Fruit fly (Drosophila melanogaster) whole organism, embryonic: ENCODE measurements around the gene CG4577.

Experiments used
- ATbp ChIP-seq: fragments of 200-800 bp; sonication (Bioruptor generic); optimal IDR thresholded peaks from 2 replicates; lab custom pipeline; 2017; ENCODE audit warnings: missing biosample characterization, mild to moderate bottlenecking, missing genetic modification characterization, missing genetic modification reagents
- Abd-B ChIP-seq: fragments of 200-800 bp; sonication (Bioruptor generic); optimal IDR thresholded peaks from 2 replicates; lab custom pipeline; 2018; ENCODE audit warnings: missing biosample characterization, mild to moderate bottlenecking, missing genetic modification characterization, moderate library complexity
- Ada2b ChIP-seq: fragments of 200-800 bp; sonication (Bioruptor generic); IDR thresholded peaks from 2 replicates; pipeline ENCODE4 v1.3.6; 2022; ENCODE audit warnings: missing biosample characterization, missing genetic modification characterization
- Bteb2 ChIP-seq: fragments of 200-800 bp; sonication (Bioruptor generic); optimal IDR thresholded peaks from 2 replicates; lab custom pipeline; 2016; ENCODE audit warnings: missing biosample characterization, missing genetic modification characterization
- CG10431 ChIP-seq: fragments of 200-800 bp; sonication (Bioruptor generic); optimal IDR thresholded peaks from 3 replicates; lab custom pipeline; 2018; ENCODE audit warnings: missing biosample characterization, mild to moderate bottlenecking, missing genetic modification characterization
- CG1233 ChIP-seq: fragments of 200-800 bp; sonication (Bioruptor generic); optimal IDR thresholded peaks from 4 replicates; lab custom pipeline; 2018; ENCODE audit warnings: missing biosample characterization, mild to moderate bottlenecking, missing genetic modification characterization
- CG13624 ChIP-seq: fragments of 200-800 bp; sonication (Bioruptor generic); optimal IDR thresholded peaks from 2 replicates; lab custom pipeline; 2016; ENCODE audit warnings: missing biosample characterization, missing genetic modification characterization
- CG14441 ChIP-seq: fragments of 200-800 bp; sonication (Bioruptor generic); IDR thresholded peaks from 2 replicates; pipeline ENCODE4 v1.3.6; 2022; ENCODE audit warnings: missing biosample characterization, missing genetic modification characterization
- CG16813 ChIP-seq: fragments of 200-800 bp; sonication (Bioruptor generic); IDR thresholded peaks from 3 replicates; pipeline ENCODE4 v1.3.6; 2022; ENCODE audit warnings: missing biosample characterization, missing genetic modification characterization; ENCODE audit not compliant: partially characterized antibody
- CG17912 ChIP-seq: fragments of 200-800 bp; sonication (Bioruptor generic); optimal IDR thresholded peaks from 2 replicates; lab custom pipeline; 2018; ENCODE audit warnings: missing biosample characterization, mild to moderate bottlenecking, missing genetic modification characterization
- CG30431 ChIP-seq: fragments of 200-800 bp; sonication (Bioruptor generic); optimal IDR thresholded peaks from 2 replicates; lab custom pipeline; 2017; ENCODE audit warnings: missing biosample characterization, missing genetic modification characterization
- CG31388 ChIP-seq: fragments of 200-800 bp; sonication (Bioruptor generic); optimal IDR thresholded peaks from 2 replicates; lab custom pipeline; 2016; ENCODE audit warnings: missing biosample characterization, missing genetic modification characterization
- CG32772 ChIP-seq: fragments of 200-800 bp; sonication (Bioruptor generic); IDR thresholded peaks from 2 replicates; pipeline ENCODE4 v1.3.6; 2022; ENCODE audit warnings: missing biosample characterization, missing genetic modification characterization
- CG3281 ChIP-seq: fragments of 200-800 bp; sonication (Bioruptor generic); optimal IDR thresholded peaks from 3 replicates; lab custom pipeline; 2017; ENCODE audit warnings: missing biosample characterization, mild to moderate bottlenecking, missing genetic modification characterization
- CG3407 ChIP-seq: fragments of 200-800 bp; sonication (Bioruptor generic); optimal IDR thresholded peaks from 2 replicates; lab custom pipeline; 2018; ENCODE audit warnings: missing biosample characterization, mild to moderate bottlenecking, missing genetic modification characterization
- CG4282 ChIP-seq: fragments of 200-800 bp; sonication (Bioruptor generic); optimal IDR thresholded peaks from 2 replicates; lab custom pipeline; 2016; ENCODE audit warnings: missing biosample characterization, missing genetic modification characterization
- CG4424 ChIP-seq: fragments of 200-800 bp; sonication (Bioruptor generic); optimal IDR thresholded peaks from 3 replicates; lab custom pipeline; 2016; ENCODE audit warnings: missing biosample characterization, missing genetic modification characterization
- CG6254 ChIP-seq: fragments of 200-800 bp; sonication (Bioruptor generic); optimal IDR thresholded peaks from 3 replicates; lab custom pipeline; 2017; ENCODE audit warnings: mild to moderate bottlenecking, missing biosample characterization, missing genetic modification reagents, missing genetic modification characterization
- CG7928 ChIP-seq: fragments of 200-800 bp; sonication (Bioruptor generic); optimal IDR thresholded peaks from 2 replicates; lab custom pipeline; 2017; ENCODE audit warnings: missing biosample characterization, mild to moderate bottlenecking, missing genetic modification characterization
- CG8281 ChIP-seq: fragments of 200-800 bp; sonication (Bioruptor generic); optimal IDR thresholded peaks from 2 replicates; lab custom pipeline; 2018; ENCODE audit warnings: missing biosample characterization, mild to moderate bottlenecking, missing genetic modification characterization, moderate library complexity
- CG8388 ChIP-seq: fragments of 200-800 bp; sonication (Bioruptor generic); optimal IDR thresholded peaks from 2 replicates; lab custom pipeline; 2019; ENCODE audit warnings: missing biosample characterization, mild to moderate bottlenecking, missing genetic modification characterization, moderate library complexity
- CG9215 ChIP-seq: fragments of 200-800 bp; sonication (Bioruptor generic); IDR thresholded peaks from 2 replicates; pipeline ENCODE4 v1.3.6; 2022; ENCODE audit warnings: missing biosample characterization, missing genetic modification characterization
- CoRest ChIP-seq: fragments of 200-800 bp; sonication (Bioruptor generic); optimal IDR thresholded peaks from 3 replicates; lab custom pipeline; 2018; ENCODE audit warnings: missing biosample characterization, mild to moderate bottlenecking, missing genetic modification characterization, moderate library complexity
- Fer2 ChIP-seq: fragments of 200-800 bp; sonication (Bioruptor generic); optimal IDR thresholded peaks from 2 replicates; lab custom pipeline; 2018; ENCODE audit warnings: missing biosample characterization, mild to moderate bottlenecking, missing genetic modification characterization, moderate library complexity
- Gsc ChIP-seq: fragments of 200-800 bp; sonication (Bioruptor generic); IDR thresholded peaks from 2 replicates; pipeline ENCODE4 v1.3.6; 2022; ENCODE audit warnings: missing biosample characterization, missing genetic modification characterization
- HHEX ChIP-seq: fragments of 200-800 bp; sonication (Bioruptor generic); optimal IDR thresholded peaks from 3 replicates; lab custom pipeline; 2017; ENCODE audit warnings: missing biosample characterization, mild to moderate bottlenecking, missing genetic modification characterization, missing genetic modification reagents
- Med ChIP-seq: fragments of 200-800 bp; sonication (Bioruptor generic); peaks from one replicate; lab custom pipeline; 2016; ENCODE audit warnings: missing biosample characterization, missing genetic modification characterization, mild to moderate bottlenecking, inconsistent platforms, moderate library complexity
- NFAT ChIP-seq: fragments of 200-800 bp; sonication (Bioruptor generic); IDR thresholded peaks from 2 replicates; pipeline ENCODE4 v1.3.6; 2022; ENCODE audit warnings: missing biosample characterization, missing genetic modification characterization
- Neu2 ChIP-seq: fragments of 200-800 bp; sonication (Bioruptor generic); optimal IDR thresholded peaks from 3 replicates; lab custom pipeline; 2016; ENCODE audit warnings: missing biosample characterization, missing genetic modification characterization, borderline replicate concordance
- Optix ChIP-seq: fragments of 200-800 bp; sonication (Bioruptor generic); IDR thresholded peaks from 3 replicates; pipeline ENCODE4 v1.3.6; 2022; ENCODE audit warnings: missing biosample characterization, missing genetic modification characterization
- Side ChIP-seq: fragments of 200-800 bp; sonication (Bioruptor generic); optimal IDR thresholded peaks from 2 replicates; lab custom pipeline; 2016; ENCODE audit warnings: missing biosample characterization, missing genetic modification characterization
- Vsx1 ChIP-seq: fragments of 200-800 bp; sonication (Bioruptor generic); optimal IDR thresholded peaks from 2 replicates; lab custom pipeline; 2017; ENCODE audit warnings: missing biosample characterization, mild to moderate bottlenecking, missing genetic modification characterization, missing genetic modification reagents
- ase ChIP-seq: fragments of 200-800 bp; sonication (Bioruptor generic); IDR thresholded peaks from 3 replicates; pipeline ENCODE4 v1.3.6; 2022; ENCODE audit warnings: missing biosample characterization, missing genetic modification characterization
- bbx ChIP-seq: fragments of 200-800 bp; sonication (Bioruptor generic); IDR thresholded peaks from 2 replicates; pipeline ENCODE4 v1.3.6; 2022; ENCODE audit warnings: missing biosample characterization, missing genetic modification characterization; ENCODE audit not compliant: partially characterized antibody
- chn ChIP-seq: fragments of 200-800 bp; sonication (Bioruptor generic); optimal IDR thresholded peaks from 2 replicates; lab custom pipeline; 2016; ENCODE audit warnings: missing biosample characterization, missing genetic modification characterization
- gcm ChIP-seq: fragments of 200-800 bp; sonication (Bioruptor generic); optimal IDR thresholded peaks from 2 replicates; lab custom pipeline; 2019; ENCODE audit warnings: missing biosample characterization, mild to moderate bottlenecking, missing genetic modification characterization, moderate library complexity
- h ChIP-seq: fragments of >200 bp; optimal IDR thresholded peaks from 2 replicates; lab custom pipeline; 2017
- her ChIP-seq: fragments of 200-800 bp; sonication (Bioruptor generic); optimal IDR thresholded peaks from 2 replicates; lab custom pipeline; 2016; ENCODE audit warnings: missing biosample characterization, missing genetic modification characterization
- insv ChIP-seq, 2 experiments: fragments of 200-800 bp; sonication (Bioruptor generic); optimal IDR thresholded peaks; 3 replicates each; lab custom pipeline; 2016 to 2018; ENCODE audit warnings: missing biosample characterization in 2 of 2, missing genetic modification characterization in 2 of 2
- mld ChIP-seq: fragments of 200-800 bp; sonication (Bioruptor generic); IDR thresholded peaks from 3 replicates; pipeline ENCODE4 v1.3.6; 2022; ENCODE audit warnings: missing biosample characterization, missing genetic modification characterization; ENCODE audit not compliant: partially characterized antibody
- nau ChIP-seq: fragments of 200-800 bp; sonication (Bioruptor generic); optimal IDR thresholded peaks from 3 replicates; lab custom pipeline; 2017; ENCODE audit warnings: missing biosample characterization, mild to moderate bottlenecking, missing genetic modification characterization, missing genetic modification reagents
- pzg ChIP-seq: fragments of 200-800 bp; sonication (Bioruptor generic); optimal IDR thresholded peaks from 3 replicates; lab custom pipeline; 2018; ENCODE audit warnings: missing biosample characterization, mild to moderate bottlenecking, missing genetic modification characterization, moderate library complexity
- ranshi ChIP-seq: fragments of 200-800 bp; sonication (Bioruptor generic); IDR thresholded peaks from 2 replicates; pipeline ENCODE4 v1.3.6; 2022; ENCODE audit warnings: missing biosample characterization, missing genetic modification characterization
- row ChIP-seq: fragments of 200-800 bp; sonication (Bioruptor generic); IDR thresholded peaks from 3 replicates; pipeline ENCODE4 v1.3.6; 2022; ENCODE audit warnings: missing biosample characterization, missing genetic modification characterization
- schlank ChIP-seq: fragments of 200-800 bp; sonication (Bioruptor generic); optimal IDR thresholded peaks from 2 replicates; lab custom pipeline; 2018; ENCODE audit warnings: missing biosample characterization, mild to moderate bottlenecking, missing genetic modification characterization
- sd ChIP-seq: fragments of 200-800 bp; sonication (Bioruptor generic); optimal IDR thresholded peaks from 3 replicates; lab custom pipeline; 2018; ENCODE audit warnings: missing biosample characterization, mild to moderate bottlenecking, missing genetic modification characterization, moderate library complexity
- shn ChIP-seq: fragments of 200-800 bp; sonication (Bioruptor generic); optimal IDR thresholded peaks from 3 replicates; lab custom pipeline; 2016; ENCODE audit warnings: missing biosample characterization, missing genetic modification characterization
- sob ChIP-seq: fragments of 200-800 bp; sonication (Bioruptor generic); IDR thresholded peaks from 2 replicates; pipeline ENCODE4 v1.3.6; 2022; ENCODE audit warnings: missing biosample characterization, missing genetic modification characterization
- trem ChIP-seq: fragments of 200-800 bp; optimal IDR thresholded peaks from 3 replicates; lab custom pipeline; 2019; ENCODE audit warnings: missing biosample characterization, mild to moderate bottlenecking, missing genetic modification characterization, moderate library complexity
- wek ChIP-seq: fragments of 200-800 bp; sonication (Bioruptor generic); optimal IDR thresholded peaks from 3 replicates; lab custom pipeline; 2018; ENCODE audit warnings: missing biosample characterization, mild to moderate bottlenecking, missing genetic modification characterization, moderate library complexity

CG4577 gene

dm6 chr2L:1142730-1143281, 8.3 kb downstream of the CG4577 start, which contains the start of gene MFS3 (continued):
- TF ChIP-seq CG14441 (GFP tag; lab: Robert Waterston, UW): no peak
- no peak for TF ChIP-seq ranshi (GFP tag; lab: Robert Waterston, UW)
- no peak for TF ChIP-seq chn (GFP tag; lab: Kevin White, UChicago)
- TF ChIP-seq NFAT (GFP tag; lab: Robert Waterston, UW): no peak
- no peak for TF ChIP-seq schlank (tag; lab: Kevin White, UChicago)
- no peak for TF ChIP-seq CG8281 (tag; lab: Kevin White, UChicago)
- no peak for TF ChIP-seq CG16813
- no peak for TF ChIP-seq wek (GFP tag; lab: Kevin White, UChicago)
- TF ChIP-seq pzg (GFP tag; lab: Kevin White, UChicago): peak; percentile 49
- TF ChIP-seq ase (GFP tag; lab: Robert Waterston, UW): 0 out of 3 replicates have a peak, but pooled peaks have one; percentile 12
- TF ChIP-seq CG4424 (GFP tag; lab: Kevin White, UChicago): no peak
- no peak for TF ChIP-seq Fer2 (tag; lab: Kevin White, UChicago)
- no peak for TF ChIP-seq nau (GFP tag; lab: Kevin White, UChicago)
- TF ChIP-seq HHEX (GFP tag; lab: Kevin White, UChicago): peak; percentile 6
- TF ChIP-seq mld: no peak
- peak; percentile 38; the same call in 1 of the 2 replicates for TF ChIP-seq bbx
- TF ChIP-seq CG30431: no peak
- TF ChIP-seq CG32772 (GFP tag; lab: Robert Waterston, UW): peak; percentile 53; the same call in 1 of the 2 replicates
- peak; percentile 23 for TF ChIP-seq CG13624 (GFP tag; lab: Kevin White, UChicago)
- peak; percentile 65 for TF ChIP-seq Med (GFP tag; lab: Kevin White, UChicago)
- no peak for TF ChIP-seq CG4282 (GFP tag; lab: Kevin White, UChicago)
- TF ChIP-seq Gsc (GFP tag; lab: Robert Waterston, UW): no peak
- no peak for TF ChIP-seq insv (GFP tag; optimal IDR thresholded peaks at IDR 0.05; lab: Kevin White, UChicago)
- no peak for TF ChIP-seq CG10431 (GFP tag; lab: Kevin White, UChicago)
- no peak for TF ChIP-seq h (lab: Kevin White, UChicago)
- TF ChIP-seq sd: peak; percentile 74
- TF ChIP-seq CG9215 (GFP tag; lab: Robert Waterston, UW): no peak; the same call in 1 of the 2 replicates
- no peak for TF ChIP-seq Bteb2 (GFP tag; lab: Kevin White, UChicago)
- peak; percentile 9 for TF ChIP-seq gcm (GFP tag; lab: Kevin White, UChicago)
- no peak for TF ChIP-seq trem
- TF ChIP-seq Abd-B (GFP tag; lab: Kevin White, UChicago): peak; percentile 27
- TF ChIP-seq Side (GFP tag; lab: Kevin White, UChicago): no peak
- no peak for TF ChIP-seq CG3281 (GFP tag; lab: Kevin White, UChicago)
- TF ChIP-seq CoRest: no peak
- no peak for TF ChIP-seq CG31388 (GFP tag; lab: Kevin White, UChicago)
- TF ChIP-seq her (GFP tag; lab: Kevin White, UChicago): peak; percentile 25
- no peak for TF ChIP-seq CG3407
- TF ChIP-seq row (GFP tag; lab: Robert Waterston, UW): peak; percentile 19; the same call in 1 of the 3 replicates
- TF ChIP-seq CG8388 (GFP tag; lab: Kevin White, UChicago): no peak
- TF ChIP-seq Neu2 (GFP tag; lab: Kevin White, UChicago): no peak
- peak; percentile 8 for TF ChIP-seq Vsx1 (GFP tag; lab: Kevin White, UChicago)
- no peak for TF ChIP-seq CG17912 (GFP tag; lab: Kevin White, UChicago)
- TF ChIP-seq CG1233 (GFP tag; lab: Kevin White, UChicago): no peak
- no peak for TF ChIP-seq CG6254 (GFP tag; lab: Kevin White, UChicago)
- TF ChIP-seq Optix (GFP tag; lab: Robert Waterston, UW): no peak
- TF ChIP-seq Ada2b (GFP tag; lab: Robert Waterston, UW): no peak
- TF ChIP-seq sob: 0 out of 2 replicates have a peak, but pooled peaks have one; percentile 26
- no peak for TF ChIP-seq CG7928 (GFP tag; lab: Kevin White, UChicago)
- no peak for TF ChIP-seq ATbp (GFP tag; lab: Kevin White, UChicago)
- TF ChIP-seq shn (GFP tag; lab: Kevin White, UChicago): no peak
